Worm (Caenorhabditis elegans): ENCODE results near the gene C28D4.10.

Gene C28D4.10

ce11 chrIV:9718396-9718795 is 19.9 kb upstream of the C28D4.10 start (continued):
- TF ChIP-seq lir-3 (tag; optimal IDR thresholded peaks at IDR 0.05; ENCODE audit: poor library complexity) (no peak), skn-1 (tag; optimal IDR thresholded peaks at IDR 0.05) (peak; percentile 33), fos-1 (tag; optimal IDR thresholded peaks at IDR 0.05) (peak; percentile 68), irx-1 (tag; optimal IDR thresholded peaks at IDR 0.05) (peak; percentile 4), pax-3 (tag; optimal IDR thresholded peaks at IDR 0.05) (peak; percentile 41), nhr-84 (tag; optimal IDR thresholded peaks at IDR 0.05) (no peak), hlh-4 (tag; optimal IDR thresholded peaks at IDR 0.05) (no peak), elt-2 (tag; optimal IDR thresholded peaks at IDR 0.05) (peak; percentile 46), Y116A8C.19 (tag; optimal IDR thresholded peaks at IDR 0.05; ENCODE audit: borderline replicate concordance) (no peak), unc-98 (GFP tag; IDR thresholded peaks at IDR 0.05) (no peak), pag-3 (tag; optimal IDR thresholded peaks at IDR 0.05; ENCODE audit: borderline replicate concordance, insufficient read depth) (peak; percentile 20), mef-2 (tag; optimal IDR thresholded peaks at IDR 0.05) (peak; percentile 35), zag-1 (tag; optimal IDR thresholded peaks at IDR 0.05) (no peak), nhr-237 (tag; optimal IDR thresholded peaks at IDR 0.05) (peak; percentile 78), lsy-2 (tag; optimal IDR thresholded peaks at IDR 0.05) (peak; percentile 30 to 84), ztf-4 (tag; optimal IDR thresholded peaks at IDR 0.05) (peak; percentile 41), nhr-85 (tag) (peak; percentile 92), nhr-28 (tag; optimal IDR thresholded peaks at IDR 0.05) (no peak), hlh-17 (GFP tag; optimal IDR thresholded peaks at IDR 0.05; ENCODE audit: borderline replicate concordance) (no peak), mdl-1 (tag; optimal IDR thresholded peaks at IDR 0.05) (peak in 1 of 2 experiments; percentile 72), hpl-2 (GFP tag; optimal IDR thresholded peaks at IDR 0.05) (no peak), jun-1 (tag; optimal IDR thresholded peaks at IDR 0.05) (peak; percentile 78), nhr-90 (tag; optimal IDR thresholded peaks at IDR 0.05; ENCODE audit: poor library complexity) (peak; percentile 56), sup-37 (GFP tag; optimal IDR thresholded peaks at IDR 0.05) (no peak), nhr-76 (tag; optimal IDR thresholded peaks at IDR 0.05) (no peak), efl-3 (GFP tag; optimal IDR thresholded peaks at IDR 0.05) (no peak), ceh-82 (tag; optimal IDR thresholded peaks at IDR 0.05) (peak in 2 of 3 experiments; percentile 48 to 53), C04F5.9 (tag; optimal IDR thresholded peaks at IDR 0.05) (no peak), snpc-4 (tag; optimal IDR thresholded peaks at IDR 0.05) (peak; percentile 62), sox-4 (tag; optimal IDR thresholded peaks at IDR 0.05) (no peak), fkh-8 (tag; optimal IDR thresholded peaks at IDR 0.05) (peak; percentile 87), mep-1 (tag; optimal IDR thresholded peaks at IDR 0.05) (peak; percentile 48), grh-1 (GFP tag; IDR thresholded peaks at IDR 0.05) (no peak), ceh-88 (GFP tag; IDR thresholded peaks at IDR 0.05) (no peak), lin-35 (GFP tag; optimal IDR thresholded peaks at IDR 0.05) (peak; percentile 62 to 66), aly-2 (tag; optimal IDR thresholded peaks at IDR 0.05) (peak; percentile 32), lin-13 (GFP tag; optimal IDR thresholded peaks at IDR 0.05) (peak; percentile 68)

DNA sequence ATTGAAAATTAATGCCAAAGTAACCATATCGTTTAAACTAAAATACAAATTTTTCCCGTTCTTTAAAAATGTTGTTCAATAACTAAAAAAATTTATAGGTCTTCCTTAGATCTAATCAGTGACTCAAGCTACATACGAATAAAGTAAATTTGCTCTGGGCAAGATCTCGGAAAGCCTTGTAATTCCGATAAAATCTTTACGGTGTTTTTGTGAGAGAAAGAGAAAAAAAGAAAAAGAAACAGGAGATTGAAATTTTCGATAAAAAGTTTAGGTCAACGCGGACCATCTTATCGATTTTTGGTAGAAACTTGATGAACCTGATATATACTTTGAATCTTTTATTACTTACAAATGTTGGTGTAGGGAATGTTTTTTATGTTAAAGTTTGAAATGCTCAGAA is 15.1 kb upstream of the C28D4.10 start:
- TF ChIP-seq nhr-85 (tag) (peak; percentile 79), nhr-20 (tag; optimal IDR thresholded peaks at IDR 0.05) (no peak)

- TF ChIP-seq nhr-84 (tag; optimal IDR thresholded peaks at IDR 0.05) (no peak), lin-35 (GFP tag; optimal IDR thresholded peaks at IDR 0.05) (no peak), efl-3 (GFP tag; optimal IDR thresholded peaks at IDR 0.05) (no peak), snu-23 (GFP tag; optimal IDR thresholded peaks at IDR 0.05) (no peak), grh-1 (GFP tag; IDR thresholded peaks at IDR 0.05) (no peak), nhr-77 (tag; optimal IDR thresholded peaks at IDR 0.05) (no peak), nhr-237 (tag; optimal IDR thresholded peaks at IDR 0.05) (no peak), unc-86 (tag; optimal IDR thresholded peaks at IDR 0.05) (no peak), vab-15 (tag; optimal IDR thresholded peaks at IDR 0.05) (no peak), zag-1 (tag; optimal IDR thresholded peaks at IDR 0.05) (no peak), hlh-4 (tag; optimal IDR thresholded peaks at IDR 0.05) (no peak), ces-1 (GFP tag; optimal IDR thresholded peaks at IDR 0.05) (no peak), unc-130 (tag; optimal IDR thresholded peaks at IDR 0.05) (no peak), zip-4 (GFP tag; optimal IDR thresholded peaks at IDR 0.05) (no peak), hpl-2 (GFP tag; optimal IDR thresholded peaks at IDR 0.05) (no peak), tlp-1 (tag; optimal IDR thresholded peaks at IDR 0.05) (no peak), pax-3 (tag; optimal IDR thresholded peaks at IDR 0.05) (no peak)
Measured at ce11 chrIV:9724948-9725347, 13.3 kb upstream of the C28D4.10 start, which contains the start of the genes nhr-138 and C28D4.18. Gene nhr-138 (plus strand): TSS chrIV:9725251. Gene C28D4.18 (plus strand): TSS chrIV:9725280.
